Fruit fly (Drosophila melanogaster) whole organism, embryonic: ENCODE measurements around the gene CG46317.

ENCODE experiments used
- Atf6 ChIP-seq: fragments of 200-800 bp; sonication (Bioruptor generic); IDR thresholded peaks from 2 replicates; pipeline ENCODE4 v1.3.6; 2022; ENCODE audit warnings: missing biosample characterization, missing genetic modification characterization
- Awh ChIP-seq: fragments of 200-800 bp; sonication (Bioruptor generic); IDR thresholded peaks from 2 replicates; pipeline ENCODE4, ENCODE4 v1.3.6; 2022; ENCODE audit warnings: missing biosample characterization, missing genetic modification characterization
- BEAF-32 ChIP-seq: fragments of 200-800 bp; sonication (Bioruptor generic); optimal IDR thresholded peaks from 3 replicates; lab custom pipeline; 2017; ENCODE audit warnings: missing biosample characterization, missing genetic modification characterization, mild to moderate bottlenecking, moderate library complexity, missing genetic modification reagents
- CG10267 ChIP-seq: fragments of 200-800 bp; sonication (Bioruptor generic); optimal IDR thresholded peaks from 2 replicates; lab custom pipeline; 2018; ENCODE audit warnings: missing biosample characterization, mild to moderate bottlenecking, missing genetic modification characterization, moderate library complexity
- CG10366 ChIP-seq: fragments of 200-800 bp; sonication (Bioruptor generic); IDR thresholded peaks from 2 replicates; pipeline ENCODE4 v1.3.6; 2022; ENCODE audit warnings: missing biosample characterization, missing genetic modification characterization
- CG10431 ChIP-seq: fragments of 200-800 bp; sonication (Bioruptor generic); optimal IDR thresholded peaks from 3 replicates; lab custom pipeline; 2018; ENCODE audit warnings: missing biosample characterization, mild to moderate bottlenecking, missing genetic modification characterization
- CG11247 ChIP-seq: fragments of 200-800 bp; sonication (Bioruptor generic); IDR thresholded peaks from 2 replicates; pipeline ENCODE4 v1.3.6; 2022; ENCODE audit warnings: missing biosample characterization, missing genetic modification characterization
- CG11723 ChIP-seq: fragments of 200-800 bp; sonication (Bioruptor generic); optimal IDR thresholded peaks from 2 replicates; lab custom pipeline; 2017; ENCODE audit warnings: missing biosample characterization, mild to moderate bottlenecking, missing genetic modification characterization
- CG12769 ChIP-seq: fragments of 200-800 bp; sonication (Bioruptor generic); optimal IDR thresholded peaks from 2 replicates; lab custom pipeline; 2019; ENCODE audit warnings: missing biosample characterization, mild to moderate bottlenecking, missing genetic modification characterization, moderate library complexity
- CG13296 ChIP-seq: fragments of 200-800 bp; sonication (Bioruptor generic); optimal IDR thresholded peaks from 3 replicates; lab custom pipeline; 2018; ENCODE audit warnings: missing biosample characterization, mild to moderate bottlenecking, missing genetic modification characterization
- CG13424 ChIP-seq: fragments of 200-800 bp; sonication (Bioruptor generic); optimal IDR thresholded peaks from 2 replicates; lab custom pipeline; 2019; ENCODE audit warnings: missing biosample characterization, mild to moderate bottlenecking, missing genetic modification characterization, moderate library complexity
- CG2202 ChIP-seq: fragments of 200-800 bp; sonication (Bioruptor generic); optimal IDR thresholded peaks from 2 replicates; lab custom pipeline; 2018; ENCODE audit warnings: missing biosample characterization, mild to moderate bottlenecking, missing genetic modification characterization
- CG3847 ChIP-seq: fragments of 200-800 bp; sonication (Bioruptor generic); IDR thresholded peaks from 2 replicates; pipeline ENCODE4 v1.3.6; 2022; ENCODE audit warnings: missing biosample characterization, missing genetic modification characterization
- CG5180 ChIP-seq: fragments of 200-800 bp; sonication (Bioruptor generic); optimal IDR thresholded peaks from 3 replicates; lab custom pipeline; 2017; ENCODE audit warnings: missing biosample characterization, missing genetic modification characterization, mild to moderate bottlenecking, moderate library complexity, missing genetic modification reagents
- CG6683 ChIP-seq: fragments of 200-800 bp; sonication (Bioruptor generic); optimal IDR thresholded peaks from 2 replicates; lab custom pipeline; 2017; ENCODE audit warnings: missing biosample characterization, mild to moderate bottlenecking, missing genetic modification characterization, missing genetic modification reagents
- CG8944 ChIP-seq: fragments of 200-800 bp; sonication (Bioruptor generic); optimal IDR thresholded peaks from 3 replicates; lab custom pipeline; 2016; ENCODE audit warnings: missing biosample characterization, missing genetic modification characterization
- CG9797 ChIP-seq: fragments of 200-800 bp; sonication (Bioruptor generic); optimal IDR thresholded peaks from 3 replicates; lab custom pipeline; 2018; ENCODE audit warnings: missing biosample characterization, mild to moderate bottlenecking, missing genetic modification characterization
- D19B ChIP-seq: fragments of 200-800 bp; sonication (Bioruptor generic); optimal IDR thresholded peaks from 2 replicates; lab custom pipeline; 2017; ENCODE audit warnings: missing biosample characterization, mild to moderate bottlenecking, missing genetic modification characterization
- Dek ChIP-seq: fragments of 200-800 bp; sonication (Bioruptor generic); optimal IDR thresholded peaks from 3 replicates; lab custom pipeline; 2019; ENCODE audit warnings: missing biosample characterization, mild to moderate bottlenecking, missing genetic modification characterization, moderate library complexity
- Dll ChIP-seq: fragments of 200-800 bp; sonication (Bioruptor generic); IDR thresholded peaks from 4 replicates; pipeline ENCODE4 v1.3.6; 2022; ENCODE audit warnings: missing biosample characterization, missing genetic modification characterization; ENCODE audit not compliant: partially characterized antibody
- Drgx ChIP-seq: fragments of 200-800 bp; sonication (Bioruptor generic); IDR thresholded peaks from 2 replicates; pipeline ENCODE4 v1.3.6; 2022; ENCODE audit warnings: missing biosample characterization, missing genetic modification characterization
- E2f2 ChIP-seq: fragments of 200-800 bp; sonication (Bioruptor generic); IDR thresholded peaks from 2 replicates; pipeline ENCODE4 v1.3.6; 2022; ENCODE audit warnings: missing biosample characterization, missing genetic modification characterization
- Lhr ChIP-seq: fragments of 200-800 bp; sonication (Bioruptor generic); optimal IDR thresholded peaks from 3 replicates; lab custom pipeline; 2017; ENCODE audit warnings: mild to moderate bottlenecking, missing biosample characterization, missing genetic modification reagents, missing genetic modification characterization
- Max ChIP-seq: fragments of 200-800 bp; sonication (Bioruptor generic); optimal IDR thresholded peaks from 2 replicates; lab custom pipeline; 2016; ENCODE audit warnings: missing biosample characterization, mild to moderate bottlenecking, missing genetic modification characterization
- Opbp ChIP-seq: fragments of 200-800 bp; sonication (Bioruptor generic); IDR thresholded peaks from 3 replicates; pipeline ENCODE4 v1.3.6; 2022; ENCODE audit warnings: missing biosample characterization, missing genetic modification characterization; ENCODE audit not compliant: partially characterized antibody
- Sox102F ChIP-seq: fragments of 200-800 bp; sonication (Bioruptor generic); optimal IDR thresholded peaks from 2 replicates; lab custom pipeline; 2018; ENCODE audit warnings: missing biosample characterization, mild to moderate bottlenecking, missing genetic modification characterization, moderate library complexity
- abd-A ChIP-seq: fragments of 200-800 bp; sonication (Bioruptor generic); optimal IDR thresholded peaks from 3 replicates; lab custom pipeline; 2019; ENCODE audit warnings: missing biosample characterization, mild to moderate bottlenecking, missing genetic modification characterization, moderate library complexity
- ap ChIP-seq: fragments of 200-800 bp; sonication (Bioruptor generic); IDR thresholded peaks from 2 replicates; pipeline ENCODE4 v1.3.6; 2022; ENCODE audit warnings: missing biosample characterization, missing genetic modification characterization
- br ChIP-seq: fragments of >200 bp; optimal IDR thresholded peaks from 2 replicates; lab custom pipeline; 2017
- btn ChIP-seq: fragments of 200-800 bp; sonication (Bioruptor generic); optimal IDR thresholded peaks from 2 replicates; lab custom pipeline; 2016; ENCODE audit warnings: missing biosample characterization, missing genetic modification characterization
- chm ChIP-seq: fragments of 200-800 bp; sonication (Bioruptor generic); IDR thresholded peaks from 2 replicates; pipeline ENCODE4 v1.3.6; 2022; ENCODE audit warnings: missing biosample characterization, missing genetic modification characterization
- dysf ChIP-seq: fragments of 200-800 bp; sonication (Bioruptor generic); IDR thresholded peaks from 3 replicates; pipeline ENCODE4 v1.3.6; 2022; ENCODE audit warnings: missing biosample characterization, missing genetic modification characterization
- fd3F ChIP-seq: fragments of 200-800 bp; sonication (Bioruptor generic); optimal IDR thresholded peaks from 2 replicates; lab custom pipeline; 2018; ENCODE audit warnings: missing biosample characterization, mild to moderate bottlenecking, missing genetic modification characterization, moderate library complexity
- gce ChIP-seq: fragments of 200-800 bp; sonication (Bioruptor generic); IDR thresholded peaks from 3 replicates; pipeline ENCODE4 v1.3.6; 2022; ENCODE audit warnings: missing biosample characterization, missing genetic modification characterization
- ind ChIP-seq: fragments of 200-800 bp; sonication (Bioruptor generic); optimal IDR thresholded peaks from 3 replicates; lab custom pipeline; 2016; ENCODE audit warnings: missing biosample characterization, missing genetic modification characterization
- jing ChIP-seq: fragments of 200-800 bp; sonication (Bioruptor generic); optimal IDR thresholded peaks from 2 replicates; lab custom pipeline; 2018; ENCODE audit warnings: missing biosample characterization, mild to moderate bottlenecking, missing genetic modification characterization
- jumu ChIP-seq: fragments of 200-800 bp; sonication (Bioruptor generic); optimal IDR thresholded peaks from 3 replicates; lab custom pipeline; 2016; ENCODE audit warnings: missing biosample characterization, missing genetic modification characterization
- kah ChIP-seq: fragments of 200-800 bp; sonication (Bioruptor generic); optimal IDR thresholded peaks from 2 replicates; lab custom pipeline; 2018; ENCODE audit warnings: missing biosample characterization, mild to moderate bottlenecking, missing genetic modification characterization
- lbe ChIP-seq: fragments of 200-800 bp; sonication (Bioruptor generic); optimal IDR thresholded peaks from 2 replicates; lab custom pipeline; 2016; ENCODE audit warnings: missing biosample characterization, mild to moderate bottlenecking, missing genetic modification characterization
- nom ChIP-seq: fragments of 200-800 bp; sonication (Bioruptor generic); optimal IDR thresholded peaks from 2 replicates; lab custom pipeline; 2017; ENCODE audit warnings: missing biosample characterization, missing genetic modification characterization, mild to moderate bottlenecking, moderate library complexity, missing genetic modification reagents
- pb ChIP-seq: fragments of 200-800 bp; sonication (Bioruptor generic); optimal IDR thresholded peaks from 3 replicates; lab custom pipeline; 2016; ENCODE audit warnings: missing biosample characterization, missing genetic modification characterization
- pnt ChIP-seq: fragments of 200-800 bp; sonication (Bioruptor generic); optimal IDR thresholded peaks from 3 replicates; lab custom pipeline; 2016; ENCODE audit warnings: missing biosample characterization, missing genetic modification characterization
- pros ChIP-seq: fragments of 200-800 bp; sonication (Bioruptor generic); optimal IDR thresholded peaks from 3 replicates; lab custom pipeline; 2019; ENCODE audit warnings: missing biosample characterization, mild to moderate bottlenecking, missing genetic modification characterization, moderate library complexity
- run ChIP-seq: fragments of 200-800 bp; sonication (Bioruptor generic); optimal IDR thresholded peaks from 3 replicates; lab custom pipeline; 2018; ENCODE audit warnings: missing biosample characterization, mild to moderate bottlenecking, missing genetic modification characterization
- slbo ChIP-seq: fragments of 200-800 bp; sonication (Bioruptor generic); IDR thresholded peaks from 2 replicates; pipeline ENCODE4 v1.3.6; 2022; ENCODE audit warnings: missing biosample characterization, missing genetic modification characterization
- sna ChIP-seq: fragments of 200-800 bp; sonication (Bioruptor generic); IDR thresholded peaks from 2 replicates; pipeline ENCODE4 v1.3.6; 2022; ENCODE audit warnings: missing biosample characterization, missing genetic modification characterization; ENCODE audit not compliant: partially characterized antibody
- sqz ChIP-seq: fragments of 200-800 bp; sonication (Bioruptor generic); optimal IDR thresholded peaks from 3 replicates; lab custom pipeline; 2018; ENCODE audit warnings: missing biosample characterization, mild to moderate bottlenecking, missing genetic modification characterization
- stc ChIP-seq: fragments of 200-800 bp; sonication (Bioruptor generic); IDR thresholded peaks from 2 replicates; pipeline ENCODE4 v1.3.6; 2022; ENCODE audit warnings: missing biosample characterization, missing genetic modification characterization
- unc-4 ChIP-seq: fragments of 200-800 bp; sonication (Bioruptor generic); IDR thresholded peaks from 2 replicates; pipeline ENCODE4 v1.3.6; 2022; ENCODE audit warnings: missing biosample characterization, missing genetic modification characterization; ENCODE audit not compliant: partially characterized antibody

Gene CG46317

dm6 chrX:14247035-14247786, 13.8 kb upstream of the CG46317 start, which contains the start of gene mud (continued):
- TF ChIP-seq D19B (GFP tag; lab: Kevin White, UChicago), result no peak
- TF ChIP-seq CG8944 (GFP tag; lab: Kevin White, UChicago), result no peak
- no peak for TF ChIP-seq kah
- TF ChIP-seq btn (GFP tag; lab: Kevin White, UChicago), result no peak
- TF ChIP-seq stc, result no peak
- TF ChIP-seq ind (GFP tag; lab: Kevin White, UChicago), result peak; percentile 20
- no peak for TF ChIP-seq pnt (GFP tag; lab: Kevin White, UChicago)
- peak; percentile 30 for TF ChIP-seq CG9797 (GFP tag; lab: Kevin White, UChicago)
- TF ChIP-seq abd-A (tag; lab: Kevin White, UChicago), result no peak
- TF ChIP-seq CG2202 (tag; lab: Kevin White, UChicago), result no peak
- TF ChIP-seq CG5180 (GFP tag; lab: Kevin White, UChicago), result no peak
- TF ChIP-seq Awh (GFP tag; lab: Robert Waterston, UW), result 0 out of 2 replicates have a peak, but pooled peaks have one; percentile 38
- TF ChIP-seq dysf (GFP tag; lab: Robert Waterston, UW), result 0 out of 3 replicates have a peak, but pooled peaks have one; percentile 34
- TF ChIP-seq Dll (GFP tag; lab: Robert Waterston, UW), result peak; percentile 67
- TF ChIP-seq br, result no peak
- TF ChIP-seq Atf6, result no peak
- no peak for TF ChIP-seq sqz (GFP tag; lab: Kevin White, UChicago)
- TF ChIP-seq CG13296 (GFP tag; lab: Kevin White, UChicago), result no peak
- TF ChIP-seq E2f2 (GFP tag; lab: Robert Waterston, UW), result peak; percentile 87
- no peak for TF ChIP-seq lbe
- no peak for TF ChIP-seq chm (GFP tag; lab: Robert Waterston, UW)
- no peak for TF ChIP-seq pb
- no peak for TF ChIP-seq fd3F
- no peak for TF ChIP-seq Lhr
- TF ChIP-seq run (tag; lab: Kevin White, UChicago), result no peak
- TF ChIP-seq sna (GFP tag; lab: Robert Waterston, UW), result peak; percentile 52; the same call in 1 of the 2 replicates
- peak; percentile 14; the same call in 1 of the 2 replicates for TF ChIP-seq CG10366
- peak; percentile 46 for TF ChIP-seq CG10267
- peak; percentile 45 for TF ChIP-seq slbo
- no peak for TF ChIP-seq CG10431
- TF ChIP-seq unc-4 (GFP tag; lab: Robert Waterston, UW), result peak; percentile 54
- TF ChIP-seq Sox102F (GFP tag; lab: Kevin White, UChicago), result no peak
- TF ChIP-seq CG13424, result peak; percentile 10
- TF ChIP-seq ap (GFP tag; lab: Robert Waterston, UW), result 0 out of 2 replicates have a peak, but pooled peaks have one; percentile 7
- TF ChIP-seq Max (GFP tag; lab: Kevin White, UChicago), result no peak
- no peak for TF ChIP-seq Dek
- TF ChIP-seq jing (GFP tag; lab: Kevin White, UChicago), result no peak
- no peak for TF ChIP-seq CG12769 (tag; lab: Kevin White, UChicago)
- TF ChIP-seq pros, result no peak
- TF ChIP-seq nom (GFP tag; lab: Kevin White, UChicago), result no peak
- no peak for TF ChIP-seq CG3847
- no peak for TF ChIP-seq gce (GFP tag; lab: Robert Waterston, UW)
- TF ChIP-seq Opbp (GFP tag; lab: Robert Waterston, UW), result peak; percentile 69; the same call in 2 of the 3 replicates
- no peak for TF ChIP-seq CG11247
- no peak for TF ChIP-seq Drgx (GFP tag; lab: Robert Waterston, UW)
- no peak for TF ChIP-seq jumu
- TF ChIP-seq CG11723 (GFP tag; lab: Kevin White, UChicago), result no peak
- no peak for TF ChIP-seq CG6683 (GFP tag; lab: Kevin White, UChicago)
- TF ChIP-seq BEAF-32 (GFP tag; lab: Kevin White, UChicago), result peak; percentile 76
